Fruit fly (Drosophila melanogaster): ENCODE results near the gene Wdr92.

The Wdr92 gene

dm6 chr3L:17912972-17913763, 5.2 kb downstream of the Wdr92 start:
- TF ChIP-seq CG17801 (GFP tag; optimal IDR thresholded peaks at IDR 0.05; ENCODE audit: partially characterized antibody) = no peak

- TF ChIP-seq CG17801 (GFP tag; optimal IDR thresholded peaks at IDR 0.05; ENCODE audit: partially characterized antibody) = peak; percentile 65
These were observed 6.1 kb downstream of the Wdr92 start for dm6 chr3L:17913966-17914540.

dm6 chr3L:17915792-17916540, 8.0 kb downstream of the Wdr92 start:
- TF ChIP-seq CG17801 (GFP tag; optimal IDR thresholded peaks at IDR 0.05; ENCODE audit: partially characterized antibody) = no peak

dm6 chr3L:17917687-17918434, 9.9 kb downstream of the Wdr92 start:
- no peak for TF ChIP-seq CG17801 (GFP tag; optimal IDR thresholded peaks at IDR 0.05; ENCODE audit: partially characterized antibody)

DNA sequence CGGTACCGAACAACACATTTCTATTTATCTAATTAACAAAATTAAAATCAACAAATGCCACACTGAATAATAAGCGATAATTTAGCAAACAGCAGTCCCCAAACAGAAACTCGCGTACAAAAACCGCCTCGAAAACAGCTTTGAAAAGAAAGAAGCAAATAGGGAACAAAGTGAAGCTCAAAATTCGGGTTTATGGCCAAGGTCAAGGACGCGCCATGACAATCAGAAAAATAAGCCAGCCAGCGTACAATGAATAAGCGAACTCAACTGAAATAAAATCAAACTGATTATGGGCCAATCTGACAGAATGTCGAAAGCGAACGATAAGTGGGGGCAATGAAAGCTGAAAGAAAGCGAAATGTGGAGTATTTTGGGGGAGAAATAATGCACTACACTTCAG, 13.5 kb downstream of the Wdr92 start:
- TF ChIP-seq CG17801 (GFP tag; optimal IDR thresholded peaks at IDR 0.05; ENCODE audit: partially characterized antibody) = no peak

dm6 chr3L:17922182-17923102, 14.5 kb downstream of the Wdr92 start:
- TF ChIP-seq CG17801 (GFP tag; optimal IDR thresholded peaks at IDR 0.05; ENCODE audit: partially characterized antibody) = no peak

- no peak for TF ChIP-seq CG17801 (GFP tag; optimal IDR thresholded peaks at IDR 0.05; ENCODE audit: partially characterized antibody)
These were observed 16.2 kb downstream of the Wdr92 start for dm6 chr3L:17924005-17924755.

DNA sequence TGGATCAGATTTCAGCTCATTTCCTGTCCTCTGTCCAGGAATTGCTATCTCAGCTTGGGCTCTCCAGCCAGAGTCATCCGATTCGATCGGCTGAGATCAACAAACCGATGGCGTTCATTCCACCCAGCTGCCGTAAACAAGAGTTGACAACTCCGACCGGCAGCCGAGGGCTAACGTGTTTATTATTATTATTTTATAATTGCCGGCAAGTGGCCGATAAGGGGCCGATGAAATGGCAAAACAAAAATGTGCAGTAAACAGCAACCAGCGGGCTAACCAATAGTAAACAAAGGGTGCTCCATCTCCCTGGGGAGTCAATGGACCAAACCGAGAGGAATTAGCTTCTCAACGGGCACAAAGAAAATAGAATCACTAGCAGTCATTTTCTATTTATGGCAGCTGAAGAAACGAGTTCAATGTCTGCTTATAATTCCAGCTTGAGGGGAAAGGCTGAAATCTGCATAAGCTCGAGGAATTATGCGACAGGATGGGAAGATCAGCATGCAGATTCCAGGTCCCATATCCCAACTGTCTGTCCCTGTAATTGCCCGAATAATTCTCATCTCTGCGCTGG, 17.3 kb downstream of the Wdr92 start:
- no peak for TF ChIP-seq CG17801 (GFP tag; optimal IDR thresholded peaks at IDR 0.05; ENCODE audit: partially characterized antibody)

DNA sequence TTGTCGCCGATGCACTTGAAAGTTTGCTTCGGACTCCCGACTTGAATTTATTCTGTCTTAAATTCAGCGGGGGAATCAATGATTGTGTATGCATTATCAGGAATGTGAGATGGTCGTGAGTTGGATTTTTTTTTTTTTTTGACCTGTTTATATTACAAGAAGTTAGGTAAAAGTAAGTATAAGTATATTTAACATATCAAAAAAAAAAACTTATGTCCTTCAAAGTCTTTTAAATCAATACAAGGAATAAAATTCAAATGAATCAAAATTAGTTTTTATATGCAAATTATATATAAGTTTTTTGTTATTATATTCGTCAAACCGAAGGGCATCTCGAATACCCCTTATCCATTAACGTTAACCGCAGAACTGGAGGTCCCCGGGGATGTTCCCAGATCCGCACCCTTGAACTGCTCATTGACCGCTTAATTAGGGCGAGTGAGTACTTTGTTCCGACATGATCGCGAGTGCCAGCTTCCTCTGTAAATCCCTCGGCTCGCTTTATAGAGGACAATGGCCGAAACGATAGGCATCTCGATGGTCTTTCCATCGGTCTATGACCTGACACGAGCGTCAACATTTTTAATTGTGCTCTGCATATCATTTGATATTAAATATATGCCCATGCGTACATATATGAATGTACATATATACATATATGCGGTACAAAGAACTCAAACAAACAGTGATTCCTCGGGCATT, 18.8 kb downstream of the Wdr92 start:
- no peak for TF ChIP-seq CG17801 (GFP tag; optimal IDR thresholded peaks at IDR 0.05; ENCODE audit: partially characterized antibody)

- no peak for TF ChIP-seq CG17801 (GFP tag; optimal IDR thresholded peaks at IDR 0.05; ENCODE audit: partially characterized antibody)
These were observed 20.2 kb downstream of the Wdr92 start for dm6 chr3L:17928106-17928505.

DNA sequence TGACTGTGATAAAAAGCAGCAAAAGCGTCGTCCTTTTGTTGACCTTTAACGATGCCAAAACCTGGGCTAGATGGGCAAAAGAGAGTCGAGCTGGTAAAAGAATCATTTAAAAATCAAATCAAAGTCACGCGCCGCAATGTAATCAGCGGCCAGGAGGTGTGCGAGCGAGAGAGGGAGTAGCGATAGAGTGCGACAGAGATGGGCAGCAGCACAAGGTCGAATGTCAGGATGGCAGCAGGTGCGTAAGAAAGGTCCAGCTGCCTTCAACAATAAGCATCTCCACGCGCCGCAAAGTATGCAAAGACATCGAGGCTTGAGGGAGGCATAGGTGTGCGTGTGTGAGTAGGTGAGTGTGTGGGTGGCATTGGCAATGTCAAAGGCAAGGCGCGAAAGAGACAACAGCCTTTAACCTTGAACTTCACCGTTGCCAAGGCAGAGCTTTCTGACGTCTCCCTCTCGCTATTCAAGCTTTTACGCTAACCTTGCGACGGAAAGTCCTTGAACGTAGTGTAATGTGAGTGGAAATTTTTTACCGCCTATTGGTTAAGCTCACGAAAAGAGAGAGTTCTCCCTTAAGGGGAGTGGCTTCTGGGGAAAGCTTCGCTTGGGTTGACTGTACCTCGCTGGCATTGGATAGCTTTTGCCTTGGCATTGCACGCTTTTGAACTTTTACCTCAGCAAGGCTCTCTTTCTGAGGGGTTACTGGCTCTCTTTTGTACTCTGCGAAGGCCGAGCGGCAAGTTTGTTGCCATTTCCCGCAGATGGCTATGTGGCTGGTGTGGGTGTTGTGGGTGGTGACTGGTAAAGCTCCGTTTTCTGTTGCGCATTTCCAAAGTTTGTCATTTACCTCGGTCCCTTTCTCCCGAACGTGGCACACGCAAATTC, 22.0 kb downstream of the Wdr92 start:
- TF ChIP-seq CG17801 (GFP tag; optimal IDR thresholded peaks at IDR 0.05; ENCODE audit: partially characterized antibody) = no peak

DNA sequence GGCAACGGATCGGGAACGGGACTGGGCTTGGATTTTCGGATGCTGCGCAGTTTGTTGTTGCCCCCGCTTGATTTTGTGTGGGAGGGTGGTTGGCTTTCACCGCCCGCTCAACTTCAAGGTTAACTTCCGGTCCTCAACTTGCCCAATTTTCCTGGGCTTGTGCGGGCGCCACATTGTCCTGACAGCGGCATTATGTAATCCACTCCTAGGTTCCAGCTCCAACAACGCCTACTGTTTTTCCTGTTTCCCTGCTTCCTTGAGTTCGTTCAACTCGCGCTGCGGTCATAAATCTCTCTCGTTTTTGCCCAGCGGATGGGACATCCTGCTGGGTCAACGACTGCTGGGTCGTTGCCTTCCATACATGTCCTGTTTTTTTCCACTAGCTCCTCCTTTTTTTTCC, 23.9 kb downstream of the Wdr92 start:
- TF ChIP-seq CG17801 (GFP tag; optimal IDR thresholded peaks at IDR 0.05; ENCODE audit: partially characterized antibody) = no peak
